Worm (Caenorhabditis elegans) whole organism, L1 larva: ENCODE measurements around the gene C30H6.5.

Source experiments
- lin-39 ChIP-seq: fragments of 150-350 bp; optimal IDR thresholded peaks from 2 replicates; lab custom pipeline; 2014; ENCODE audit warnings: missing biosample characterization, missing genetic modification reagents, missing genetic modification characterization
- pax-3 ChIP-seq: fragments of 200-800 bp; sonication (Bioruptor generic); optimal IDR thresholded peaks from 2 replicates; lab custom pipeline; 2018; ENCODE audit warnings: mild to moderate bottlenecking, missing genetic modification characterization, moderate library complexity, missing compliant biosample characterization
- unc-62 ChIP-seq: fragments of 150-350 bp; optimal IDR thresholded peaks from 2 replicates; lab custom pipeline; 2014; ENCODE audit warnings: missing biosample characterization, missing genetic modification reagents, missing genetic modification characterization

ce11 chrIV:17341033-17341432 lies 30.5 kb upstream of the C30H6.5 start:
- TF ChIP-seq unc-62 (GFP tag; lab: Kevin White, UChicago) (no peak), pax-3 (tag; lab: Kevin White, UChicago) (no peak), lin-39 (tag; lab: Kevin White, UChicago) (no peak)
